Worm (Caenorhabditis elegans) whole organism, L4 larva: ENCODE measurements around the gene hmg-11.

Experiments
- F26F4.8 ChIP-seq: fragments of 200-800 bp; sonication (Bioruptor generic); conservative IDR thresholded peaks from 2 replicates; pipeline ENCODE4 v1.3.6; 2022; ENCODE audit warnings: missing genetic modification characterization, missing compliant biosample characterization
- Y48G9A.11 ChIP-seq: fragments of 200-800 bp; sonication (Bioruptor generic); IDR thresholded peaks from 2 replicates; pipeline ENCODE4 v1.3.6; 2022; ENCODE audit warnings: missing genetic modification reagents, missing genetic modification characterization, missing compliant biosample characterization
- Y5F2A.4 ChIP-seq: fragments of 200-800 bp; sonication (Bioruptor generic); optimal IDR thresholded peaks from 2 replicates; lab custom pipeline; 2018; ENCODE audit warnings: mild to moderate bottlenecking, missing genetic modification characterization, missing compliant biosample characterization
- aha-1 ChIP-seq: fragments of 150-350 bp; peaks from one replicate; lab custom pipeline; 2014; ENCODE audit warnings: missing biosample characterization, missing genetic modification characterization
- aly-2 ChIP-seq: sonication (generic microtip); optimal IDR thresholded peaks from 2 replicates; lab custom pipeline; 2018; ENCODE audit warnings: missing biosample characterization, missing genetic modification characterization
- ama-1 ChIP-seq: fragments of 150-350 bp; optimal IDR thresholded peaks from 2 replicates; lab custom pipeline; 2014; ENCODE audit warnings: inconsistent platforms, mixed read lengths
- attf-4 ChIP-seq: sonication (generic microtip); optimal IDR thresholded peaks from 3 replicates; lab custom pipeline; 2017; ENCODE audit warnings: missing biosample characterization, missing genetic modification characterization
- ceh-28 ChIP-seq: fragments of 150-350 bp; optimal IDR thresholded peaks from 2 replicates; lab custom pipeline; 2014; ENCODE audit warnings: missing biosample characterization, missing genetic modification reagents, missing genetic modification characterization
- ceh-32 ChIP-seq: sonication (generic microtip); optimal IDR thresholded peaks from 2 replicates; lab custom pipeline; 2016; ENCODE audit warnings: mild to moderate bottlenecking, missing genetic modification characterization, missing compliant biosample characterization; ENCODE audit not compliant: poor library complexity
- daf-19 ChIP-seq: fragments of 200-800 bp; sonication (Bioruptor generic); conservative IDR thresholded peaks from 2 replicates; pipeline ENCODE4 v1.3.6; 2022; ENCODE audit warnings: missing genetic modification characterization, missing compliant biosample characterization
- dmd-9 ChIP-seq: fragments of 200-800 bp; sonication (Bioruptor generic); IDR thresholded peaks from 2 replicates; pipeline ENCODE4 v1.3.6; 2022; ENCODE audit warnings: missing genetic modification reagents, missing genetic modification characterization, missing compliant biosample characterization
- dpl-1 ChIP-seq: fragments of 150-350 bp; optimal IDR thresholded peaks from 2 replicates; lab custom pipeline; 2014; ENCODE audit warnings: missing biosample characterization, missing genetic modification reagents, missing genetic modification characterization
- dve-1 ChIP-seq: sonication (generic microtip); optimal IDR thresholded peaks from 2 replicates; lab custom pipeline; 2017; ENCODE audit warnings: antibody characterized with exemption, mild to moderate bottlenecking, missing genetic modification characterization, missing compliant biosample characterization; ENCODE audit not compliant: insufficient read depth
- fos-1 ChIP-seq: fragments of 150-350 bp; optimal IDR thresholded peaks from 2 replicates; lab custom pipeline; 2014; ENCODE audit warnings: missing biosample characterization, missing genetic modification characterization
- hlh-11 ChIP-seq: fragments of 200-800 bp; sonication (Bioruptor generic); optimal IDR thresholded peaks from 2 replicates; lab custom pipeline; 2018; ENCODE audit warnings: mild to moderate bottlenecking, missing genetic modification characterization, missing compliant biosample characterization
- lin-1 ChIP-seq: fragments of 200-800 bp; sonication (Bioruptor generic); IDR thresholded peaks from 2 replicates; pipeline ENCODE4 v1.3.6; 2022; ENCODE audit warnings: missing genetic modification reagents, missing genetic modification characterization, missing compliant biosample characterization
- lin-15B ChIP-seq: fragments of 150-350 bp; sonication (generic microtip); optimal IDR thresholded peaks from 3 replicates; lab custom pipeline; 2014; ENCODE audit warnings: missing biosample characterization, missing genetic modification characterization
- lin-38 ChIP-seq: fragments of 200-800 bp; sonication (Bioruptor generic); IDR thresholded peaks from 2 replicates; pipeline ENCODE4 v1.3.6; 2022; ENCODE audit warnings: missing genetic modification reagents, missing genetic modification characterization, missing compliant biosample characterization
- lir-3 ChIP-seq: sonication (generic microtip); optimal IDR thresholded peaks from 2 replicates; lab custom pipeline; 2016; ENCODE audit warnings: mild to moderate bottlenecking, missing genetic modification characterization, missing compliant biosample characterization
- lsy-2 ChIP-seq, 2 experiments: fragments of 150-350 bp in 1 of 2; sonication (generic microtip) in 1 of 2; optimal IDR thresholded peaks; 2 replicates each; lab custom pipeline; 2014 to 2017; ENCODE audit warnings: missing biosample characterization in 2 of 2, missing genetic modification characterization in 2 of 2
- madf-5 ChIP-seq, 2 experiments: fragments of 200-800 bp; sonication (Bioruptor generic); IDR thresholded peaks; 2 replicates each; pipeline ENCODE4 v1.3.6; 2022; ENCODE audit warnings: missing compliant biosample characterization in 2 of 2, missing genetic modification characterization in 2 of 2
- mes-2 ChIP-seq: sonication (generic microtip); optimal IDR thresholded peaks from 2 replicates; lab custom pipeline; 2016; ENCODE audit warnings: missing genotype, mild to moderate bottlenecking, missing genetic modification characterization, missing compliant biosample characterization; ENCODE audit not compliant: poor library complexity, severe bottlenecking
- nhr-10 ChIP-seq: fragments of 150-350 bp; optimal IDR thresholded peaks from 2 replicates; lab custom pipeline; 2014; ENCODE audit warnings: missing biosample characterization, missing genetic modification characterization
- nhr-102 ChIP-seq: sonication (generic microtip); optimal IDR thresholded peaks from 2 replicates; lab custom pipeline; 2016; ENCODE audit warnings: mild to moderate bottlenecking, missing genetic modification characterization, moderate library complexity, missing compliant biosample characterization
- nhr-28 ChIP-seq: fragments of 150-350 bp; optimal IDR thresholded peaks from 2 replicates; lab custom pipeline; 2014; ENCODE audit warnings: missing biosample characterization, missing genetic modification characterization
- nhr-48 ChIP-seq: sonication (generic microtip); optimal IDR thresholded peaks from 2 replicates; lab custom pipeline; 2016; ENCODE audit warnings: mild to moderate bottlenecking, missing genetic modification characterization, missing compliant biosample characterization
- nhr-6 ChIP-seq: fragments of 150-350 bp; optimal IDR thresholded peaks from 2 replicates; lab custom pipeline; 2014; ENCODE audit warnings: missing biosample characterization, missing genetic modification characterization
- php-3 ChIP-seq: fragments of 200-800 bp; sonication (Bioruptor generic); IDR thresholded peaks from 2 replicates; pipeline ENCODE4 v1.3.6; 2022; ENCODE audit warnings: missing genetic modification reagents, missing genetic modification characterization, missing compliant biosample characterization
- saeg-2 ChIP-seq: fragments of 200-800 bp; sonication (Bioruptor generic); IDR thresholded peaks from 2 replicates; pipeline ENCODE4 v1.3.6; 2022; ENCODE audit warnings: missing genetic modification reagents, missing genetic modification characterization, missing compliant biosample characterization
- sdz-12 ChIP-seq: fragments of 200-800 bp; sonication (Bioruptor generic); optimal IDR thresholded peaks from 2 replicates; lab custom pipeline; 2018; ENCODE audit warnings: mild to moderate bottlenecking, missing genetic modification characterization, missing compliant biosample characterization
- snpc-4 ChIP-seq: fragments of 150-350 bp; optimal IDR thresholded peaks from 2 replicates; lab custom pipeline; 2014; ENCODE audit warnings: missing biosample characterization, missing genetic modification characterization
- spr-1 ChIP-seq: sonication (generic microtip); optimal IDR thresholded peaks from 2 replicates; lab custom pipeline; 2016; ENCODE audit warnings: mild to moderate bottlenecking, missing genetic modification characterization, missing compliant biosample characterization
- spr-3 ChIP-seq: fragments of 200-800 bp; sonication (Bioruptor generic); optimal IDR thresholded peaks from 2 replicates; lab custom pipeline; 2018; ENCODE audit warnings: mild to moderate bottlenecking, missing genetic modification characterization, missing compliant biosample characterization
- unc-62 ChIP-seq, 3 experiments: fragments of 150-350 bp in 1 of 3; sonication (generic microtip); optimal IDR thresholded peaks in 2 of 3; peaks in 1 of 3; 1 replicate in 1 of 3; 2 replicates in 2 of 3; lab custom pipeline; 2014 to 2017; ENCODE audit warnings: missing biosample characterization in 3 of 3, missing genetic modification characterization in 3 of 3, missing genetic modification reagents in 3 of 3, missing genotype in 1 of 3
- zfp-3 ChIP-seq: fragments of 200-800 bp; sonication (Bioruptor generic); conservative IDR thresholded peaks from 2 replicates; pipeline ENCODE4 v1.3.6; 2022; ENCODE audit warnings: missing genetic modification reagents, missing genetic modification characterization, missing compliant biosample characterization

hmg-11 gene

ce11 chrII:4672584-4673110, at the start of gene hmg-11, which contains the start of gene clec-140 (continued):
- TF ChIP-seq madf-5 (GFP tag; IDR thresholded peaks at IDR 0.05; lab: Robert Waterston, UW) (no peak), lin-15B (no peak)

- TF ChIP-seq hlh-11 (tag; lab: Kevin White, UChicago), result no peak
- TF ChIP-seq lin-38, result no peak
- no peak for TF ChIP-seq aha-1 (tag; lab: Kevin White, UChicago)
- no peak for TF ChIP-seq nhr-102
- TF ChIP-seq dmd-9 (GFP tag; lab: Robert Waterston, UW), result no peak
- no peak for TF ChIP-seq daf-19 (GFP tag; lab: Robert Waterston, UW)
- TF ChIP-seq lsy-2 (tag; optimal IDR thresholded peaks at IDR 0.05; lab: Kevin White, UChicago), result no peak
- TF ChIP-seq saeg-2 (GFP tag; lab: Robert Waterston, UW), result no peak
- no peak for TF ChIP-seq sdz-12 (GFP tag; lab: Kevin White, UChicago)
- TF ChIP-seq F26F4.8, result no peak
- TF ChIP-seq snpc-4, result no peak
- TF ChIP-seq attf-4 (tag; lab: Kevin White, UChicago), result no peak
- TF ChIP-seq dpl-1 (GFP tag; lab: Kevin White, UChicago), result no peak
- no peak for TF ChIP-seq zfp-3
- TF ChIP-seq spr-1, result no peak
- TF ChIP-seq mes-2 (tag; lab: Kevin White, UChicago), result no peak
- TF ChIP-seq nhr-10, result no peak
- no peak for TF ChIP-seq Y48G9A.11 (GFP tag; lab: Robert Waterston, UW)
These were observed 46.3 kb upstream of the hmg-11 start, which contains the start of gene F35D11.1 for ce11 chrII:4626606-4627005. Gene F35D11.1 (plus strand): TSS chrII:4626906.

ce11 chrII:4631479-4631878, 41.4 kb upstream of the hmg-11 start:
- TF ChIP-seq lir-3 (tag; lab: Kevin White, UChicago) (no peak), unc-62 (GFP tag; optimal IDR thresholded peaks at IDR 0.05 in 1 of 2; lab: Kevin White, UChicago) (peak in 1 of 2 experiments; percentile 90), unc-62 (tag; optimal IDR thresholded peaks at IDR 0.05; lab: Kevin White, UChicago) (no peak)

- no peak for TF ChIP-seq fos-1 (tag; lab: Kevin White, UChicago)
- no peak for TF ChIP-seq Y5F2A.4
- TF ChIP-seq dve-1 (tag; lab: Kevin White, UChicago), result no peak
- no peak for TF ChIP-seq nhr-6 (tag; lab: Kevin White, UChicago)
- no peak for TF ChIP-seq nhr-48 (tag; lab: Kevin White, UChicago)
- TF ChIP-seq aly-2 (tag; lab: Kevin White, UChicago), result no peak
- no peak for TF ChIP-seq php-3 (GFP tag; lab: Robert Waterston, UW)
- no peak for TF ChIP-seq ceh-28 (tag; lab: Kevin White, UChicago)
- TF ChIP-seq ama-1 (lab: Kevin White, UChicago), result no peak
- TF ChIP-seq sdz-12 (GFP tag; lab: Kevin White, UChicago), result no peak
- no peak for TF ChIP-seq ceh-32 (tag; lab: Kevin White, UChicago)
- no peak for TF ChIP-seq spr-3 (GFP tag; lab: Kevin White, UChicago)
- no peak for TF ChIP-seq nhr-10
- no peak for TF ChIP-seq nhr-28 (tag; lab: Kevin White, UChicago)
- no peak for TF ChIP-seq lin-1 (GFP tag; lab: Robert Waterston, UW)
These were observed 34.6 kb upstream of the hmg-11 start, which contains the start of gene che-10 for ce11 chrII:4638241-4638640. Gene che-10 (minus strand): TSS chrII:4638341.
